Worm (Caenorhabditis elegans): ENCODE measurements around the gene C50C3.1.

- TF ChIP-seq rbr-2 (tag; optimal IDR thresholded peaks at IDR 0.05) (no peak), nhr-6 (tag; optimal IDR thresholded peaks at IDR 0.05) (no peak), lin-29 (GFP tag; IDR thresholded peaks at IDR 0.05) (no peak), nhr-11 (tag; optimal IDR thresholded peaks at IDR 0.05) (no peak), lin-13 (GFP tag; optimal IDR thresholded peaks at IDR 0.05) (no peak), lir-3 (tag; optimal IDR thresholded peaks at IDR 0.05) (no peak), snpc-4 (tag; optimal IDR thresholded peaks at IDR 0.05) (no peak), R02D3.7 (tag; optimal IDR thresholded peaks at IDR 0.05) (no peak), ztf-11 (tag; optimal IDR thresholded peaks at IDR 0.05) (no peak), F10B5.3 (tag; optimal IDR thresholded peaks at IDR 0.05) (no peak)
Observed at ce11 chrIII:8226178-8226577, 34.4 kb downstream of the C50C3.1 start, which contains the start of gene rfs-1.
